Worm (Caenorhabditis elegans) whole organism, mixed stage, embryonic: ENCODE data around the gene him-3.

Experiments
- M03D4.4 ChIP-seq: sonication (generic microtip); optimal IDR thresholded peaks from 2 replicates; lab custom pipeline; 2017; ENCODE audit warnings: mild to moderate bottlenecking, missing genetic modification characterization, missing compliant biosample characterization
- bed-3 ChIP-seq: fragments of 200-800 bp; sonication (Bioruptor generic); optimal IDR thresholded peaks from 3 replicates; lab custom pipeline; 2018; ENCODE audit warnings: mild to moderate bottlenecking, missing genetic modification characterization, moderate library complexity, missing compliant biosample characterization
- blmp-1 ChIP-seq: fragments of 150-350 bp; optimal IDR thresholded peaks from 2 replicates; lab custom pipeline; 2014; ENCODE audit warnings: missing biosample characterization, missing genetic modification characterization
- ceh-43 ChIP-seq: fragments of 200-800 bp; sonication (Bioruptor generic); optimal IDR thresholded peaks from 2 replicates; lab custom pipeline; 2018; ENCODE audit warnings: mild to moderate bottlenecking, missing genetic modification characterization, moderate library complexity, missing compliant biosample characterization
- ces-1 ChIP-seq: fragments of 150-350 bp; optimal IDR thresholded peaks from 2 replicates; lab custom pipeline; 2014; ENCODE audit warnings: missing biosample characterization, missing genetic modification reagents, missing genetic modification characterization
- cnd-1 ChIP-seq: fragments of 200-800 bp; sonication (Bioruptor generic); optimal IDR thresholded peaks from 2 replicates; lab custom pipeline; 2018; ENCODE audit warnings: mild to moderate bottlenecking, missing genetic modification characterization, missing compliant biosample characterization
- drap-1 ChIP-seq: fragments of 200-800 bp; sonication (Bioruptor generic); optimal IDR thresholded peaks from 3 replicates; lab custom pipeline; 2018; ENCODE audit warnings: mild to moderate bottlenecking, missing genetic modification characterization, missing compliant biosample characterization
- elt-1 ChIP-seq: sonication (generic microtip); optimal IDR thresholded peaks from 2 replicates; lab custom pipeline; 2017; ENCODE audit warnings: missing genetic modification characterization, mild to moderate bottlenecking, missing compliant biosample characterization, antibody characterized with exemption, moderate library complexity, borderline replicate concordance; ENCODE audit not compliant: insufficient read depth
- elt-3 ChIP-seq: fragments of 150-350 bp; optimal IDR thresholded peaks from 2 replicates; lab custom pipeline; 2014; ENCODE audit warnings: missing biosample characterization, missing genetic modification characterization
- flh-1 ChIP-seq: fragments of 200-800 bp; sonication (Bioruptor generic); optimal IDR thresholded peaks from 2 replicates; lab custom pipeline; 2018; ENCODE audit warnings: mild to moderate bottlenecking, missing genetic modification characterization, moderate library complexity, missing compliant biosample characterization
- ham-2 ChIP-seq: fragments of 200-800 bp; sonication (Bioruptor generic); optimal IDR thresholded peaks from 2 replicates; lab custom pipeline; 2018; ENCODE audit warnings: mild to moderate bottlenecking, missing genetic modification characterization, missing compliant biosample characterization
- hlh-1 ChIP-seq: fragments of 150-350 bp; optimal IDR thresholded peaks from 2 replicates; lab custom pipeline; 2014; ENCODE audit warnings: missing biosample characterization, missing genetic modification reagents, missing genetic modification characterization
- lin-13 ChIP-seq: fragments of 150-350 bp; optimal IDR thresholded peaks from 2 replicates; lab custom pipeline; 2014; ENCODE audit warnings: missing biosample characterization, missing genetic modification characterization
- lin-32 ChIP-seq: fragments of 200-800 bp; sonication (Bioruptor generic); optimal IDR thresholded peaks from 2 replicates; lab custom pipeline; 2018; ENCODE audit warnings: mild to moderate bottlenecking, missing genetic modification characterization, missing compliant biosample characterization
- mab-5 ChIP-seq: fragments of 150-350 bp; optimal IDR thresholded peaks from 2 replicates; lab custom pipeline; 2014; ENCODE audit warnings: missing biosample characterization, missing genetic modification characterization
- mep-1 ChIP-seq: fragments of 150-350 bp; optimal IDR thresholded peaks from 2 replicates; lab custom pipeline; 2017; ENCODE audit warnings: missing biosample characterization, missing genetic modification reagents, missing genetic modification characterization, inconsistent platforms
- mls-2 ChIP-seq: sonication (generic microtip); optimal IDR thresholded peaks from 2 replicates; lab custom pipeline; 2016; ENCODE audit warnings: mild to moderate bottlenecking, missing genetic modification characterization, moderate library complexity, missing compliant biosample characterization
- nhr-12 ChIP-seq: fragments of 150-350 bp; optimal IDR thresholded peaks from 2 replicates; lab custom pipeline; 2014; ENCODE audit warnings: missing biosample characterization, missing genetic modification characterization
- nhr-2 ChIP-seq: fragments of 150-350 bp; optimal IDR thresholded peaks from 2 replicates; lab custom pipeline; 2014; ENCODE audit warnings: missing biosample characterization, missing genetic modification characterization
- nhr-237 ChIP-seq: fragments of 150-350 bp; optimal IDR thresholded peaks from 2 replicates; lab custom pipeline; 2014; ENCODE audit warnings: missing biosample characterization, missing genetic modification characterization
- nhr-28 ChIP-seq: fragments of 150-350 bp; optimal IDR thresholded peaks from 2 replicates; lab custom pipeline; 2014; ENCODE audit warnings: missing biosample characterization, missing genetic modification characterization
- nhr-76 ChIP-seq: sonication (generic microtip); optimal IDR thresholded peaks from 2 replicates; lab custom pipeline; 2017; ENCODE audit warnings: missing biosample characterization, missing genetic modification characterization
- pha-4 ChIP-seq: fragments of 150-350 bp; optimal IDR thresholded peaks from 2 replicates; lab custom pipeline; 2018; ENCODE audit warnings: missing biosample characterization, missing genetic modification reagents, missing genetic modification characterization
- snpc-4 ChIP-seq: fragments of 150-350 bp; optimal IDR thresholded peaks from 2 replicates; lab custom pipeline; 2014; ENCODE audit warnings: missing biosample characterization, missing genetic modification characterization
- tbx-8 ChIP-seq: fragments of 200-800 bp; sonication (Bioruptor generic); optimal IDR thresholded peaks from 2 replicates; lab custom pipeline; 2018; ENCODE audit warnings: mild to moderate bottlenecking, missing genetic modification characterization, moderate library complexity, missing compliant biosample characterization
- unc-120 ChIP-seq: sonication (generic microtip); optimal IDR thresholded peaks from 2 replicates; lab custom pipeline; 2017; ENCODE audit warnings: missing genetic modification characterization, missing compliant biosample characterization; ENCODE audit not compliant: poor library complexity, severe bottlenecking
- unc-39 ChIP-seq: fragments of 150-350 bp; optimal IDR thresholded peaks from 2 replicates; lab custom pipeline; 2014; ENCODE audit warnings: missing biosample characterization, missing genetic modification characterization
- unc-62 ChIP-seq: fragments of 150-350 bp; optimal IDR thresholded peaks from 2 replicates; lab custom pipeline; 2014; ENCODE audit warnings: missing biosample characterization, missing genetic modification reagents, missing genetic modification characterization
- zip-8 ChIP-seq: fragments of 150-350 bp; optimal IDR thresholded peaks from 2 replicates; lab custom pipeline; 2014; ENCODE audit warnings: missing biosample characterization, missing genetic modification characterization

The him-3 gene

DNA sequence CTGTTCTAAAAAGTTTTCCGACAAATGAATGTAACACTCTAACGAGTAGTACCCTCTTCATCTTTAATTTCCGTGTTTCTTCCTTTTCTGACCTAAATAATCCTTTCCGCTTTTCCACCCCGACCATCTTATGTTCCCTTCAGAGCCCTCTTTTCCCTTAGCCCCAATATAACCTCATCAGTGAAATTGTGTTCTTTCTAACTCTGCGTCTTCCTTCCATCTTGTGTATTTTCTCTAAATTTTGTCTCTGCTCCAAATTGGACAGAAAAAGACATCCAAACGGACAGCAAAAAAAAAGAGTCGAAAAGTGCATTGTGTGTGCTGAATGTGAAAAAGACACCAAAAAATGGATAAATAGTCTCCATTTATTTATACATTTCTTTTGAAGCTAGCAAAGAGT, 17.8 kb upstream of the him-3 start:
- TF ChIP-seq drap-1 (GFP tag; lab: Kevin White, UChicago) (no peak), elt-3 (tag; lab: Kevin White, UChicago) (no peak), pha-4 (tag; lab: Kevin White, UChicago) (no peak), ces-1 (GFP tag; lab: Kevin White, UChicago) (peak; percentile 98), elt-1 (tag; lab: Kevin White, UChicago) (no peak)

DNA sequence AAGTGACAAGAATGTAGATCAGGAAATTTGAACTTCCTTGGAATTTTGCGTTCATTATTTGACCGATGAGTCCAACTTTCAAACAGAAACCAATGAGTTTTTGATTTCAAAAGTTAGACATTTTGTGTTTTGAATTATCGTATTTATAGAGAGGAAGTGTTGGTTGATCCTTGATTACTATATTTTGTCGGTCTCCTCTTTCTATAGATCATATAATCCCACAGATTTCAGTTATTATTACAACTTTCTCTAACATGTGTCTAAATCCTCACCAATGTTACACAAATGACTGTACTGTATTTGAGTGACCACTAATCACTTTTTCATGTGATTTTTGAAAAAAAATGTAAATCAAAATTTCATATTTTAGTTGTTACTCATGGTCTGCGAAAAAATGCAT, 12.8 kb upstream of the him-3 start, which contains the start of gene B0478.3:
B0478.3 (minus strand) TSS at position 101 of the 400 bp plus-strand sequence.
- TF ChIP-seq elt-1 (tag; lab: Kevin White, UChicago) (no peak), lin-32 (GFP tag; lab: Kevin White, UChicago) (no peak), pha-4 (tag; lab: Kevin White, UChicago) (no peak), hlh-1 (no peak), mab-5 (tag; lab: Kevin White, UChicago) (no peak), nhr-12 (tag; lab: Kevin White, UChicago) (no peak), ham-2 (GFP tag; lab: Kevin White, UChicago) (no peak), tbx-8 (GFP tag; lab: Kevin White, UChicago) (no peak), flh-1 (no peak)

DNA sequence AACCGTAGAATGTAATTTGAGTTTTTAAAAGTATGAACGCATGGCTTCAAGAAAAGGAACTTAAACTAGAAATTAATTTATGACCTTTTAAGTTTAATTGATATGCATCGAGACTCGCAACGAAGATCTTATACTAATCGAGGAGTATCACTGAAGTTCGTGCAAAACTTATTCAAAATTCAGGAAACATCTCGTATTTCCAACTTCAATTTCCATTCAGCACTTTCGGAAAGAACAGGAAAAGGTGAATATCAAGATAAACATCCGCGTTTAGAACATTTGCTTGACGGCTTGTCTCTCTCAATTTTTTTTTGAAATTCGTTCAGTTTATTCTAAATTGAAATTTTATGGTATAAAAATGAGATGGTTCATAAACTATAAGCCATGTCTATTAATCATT, 12.1 kb upstream of the him-3 start, which contains the start of gene ZK381.2:
ZK381.2 (plus strand) TSS at position 301 of the 400 bp plus-strand sequence.
- no peak for TF ChIP-seq lin-13
- no peak for TF ChIP-seq unc-62 (GFP tag; lab: Kevin White, UChicago)
- TF ChIP-seq pha-4 (tag; lab: Kevin White, UChicago): no peak
- no peak for TF ChIP-seq snpc-4 (tag; lab: Kevin White, UChicago)
- no peak for TF ChIP-seq blmp-1 (tag; lab: Kevin White, UChicago)
- TF ChIP-seq mep-1 (tag; lab: Kevin White, UChicago): no peak
- no peak for TF ChIP-seq nhr-2 (tag; lab: Kevin White, UChicago)
- TF ChIP-seq tbx-8 (GFP tag; lab: Kevin White, UChicago): no peak
- TF ChIP-seq elt-1 (tag; lab: Kevin White, UChicago): no peak
- no peak for TF ChIP-seq unc-39
- no peak for TF ChIP-seq bed-3 (GFP tag; lab: Kevin White, UChicago)

DNA sequence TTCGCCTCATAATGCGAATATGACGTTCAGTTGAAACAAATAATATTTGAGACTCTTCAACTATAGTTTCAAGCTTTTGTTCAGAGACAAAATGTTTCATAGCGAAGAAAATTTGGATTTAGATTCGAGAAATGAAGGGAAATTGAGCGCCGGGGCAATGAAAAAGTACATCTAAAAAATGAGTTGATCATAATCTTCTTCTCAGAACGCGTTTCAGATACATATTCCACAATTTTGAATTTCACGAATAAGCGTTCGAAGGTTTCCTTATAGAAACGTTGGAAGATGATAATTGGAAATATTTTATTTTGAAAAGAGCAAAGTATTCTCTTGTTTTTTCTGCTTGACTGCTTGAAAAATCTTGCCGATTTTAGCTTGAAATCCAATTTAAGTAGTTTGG, 7.0 kb upstream of the him-3 start, which contains the start of gene ZK381.8:
ZK381.8 (minus strand) TSS at position 101 of the 400 bp plus-strand sequence.
- no peak for TF ChIP-seq nhr-12 (tag; lab: Kevin White, UChicago)
- no peak for TF ChIP-seq mep-1 (tag; lab: Kevin White, UChicago)
- no peak for TF ChIP-seq nhr-237 (tag; lab: Kevin White, UChicago)
- no peak for TF ChIP-seq lin-13
- no peak for TF ChIP-seq unc-39
- no peak for TF ChIP-seq elt-1 (tag; lab: Kevin White, UChicago)
- TF ChIP-seq nhr-28 (tag; lab: Kevin White, UChicago): no peak
- TF ChIP-seq zip-8: no peak
- no peak for TF ChIP-seq ham-2 (GFP tag; lab: Kevin White, UChicago)
- TF ChIP-seq tbx-8 (GFP tag; lab: Kevin White, UChicago): no peak
- TF ChIP-seq lin-32 (GFP tag; lab: Kevin White, UChicago): no peak
- TF ChIP-seq nhr-76 (tag; lab: Kevin White, UChicago): no peak
- no peak for TF ChIP-seq mls-2 (tag; lab: Kevin White, UChicago)
- no peak for TF ChIP-seq flh-1

DNA sequence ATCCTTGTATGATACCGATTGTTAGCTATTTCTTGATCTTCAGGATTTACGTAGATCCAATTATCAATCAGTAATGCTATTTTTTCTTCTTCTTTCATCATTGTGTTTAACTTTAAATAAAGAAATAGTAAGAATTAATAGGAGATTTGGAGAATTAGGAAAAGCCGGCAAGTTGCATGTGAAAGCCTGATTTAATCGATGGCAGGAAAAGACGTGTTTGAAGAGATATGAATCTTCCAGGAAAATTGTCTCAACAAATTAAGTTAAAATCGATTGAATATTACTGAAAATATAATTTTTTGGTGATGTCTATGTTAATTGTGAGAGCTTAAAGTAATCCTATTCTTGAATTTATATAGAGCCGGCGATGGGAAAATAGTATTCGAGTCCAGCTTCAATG, 6.1 kb upstream of the him-3 start, which contains the start of gene ZK381.62:
ZK381.62 (minus strand) TSS at position 101 of the 400 bp plus-strand sequence.
- TF ChIP-seq lin-13 (no peak), cnd-1 (no peak), snpc-4 (tag; lab: Kevin White, UChicago) (no peak), unc-62 (GFP tag; lab: Kevin White, UChicago) (no peak), tbx-8 (GFP tag; lab: Kevin White, UChicago) (no peak), drap-1 (GFP tag; lab: Kevin White, UChicago) (no peak), nhr-2 (tag; lab: Kevin White, UChicago) (no peak), nhr-76 (tag; lab: Kevin White, UChicago) (no peak), ces-1 (GFP tag; lab: Kevin White, UChicago) (no peak), M03D4.4 (tag; lab: Kevin White, UChicago) (no peak), mab-5 (tag; lab: Kevin White, UChicago) (no peak), ham-2 (GFP tag; lab: Kevin White, UChicago) (no peak), pha-4 (tag; lab: Kevin White, UChicago) (no peak), ceh-43 (no peak), unc-120 (tag; lab: Kevin White, UChicago) (no peak)
- TF ChIP-seq, all 35 proteins: peak for 0
